Fruit fly (Drosophila melanogaster) whole organism, prepupa: ENCODE measurements around the gene CG4318.
A peak's percentile ranks its signal among the peaks of the same experiment; 100 is the strongest.

Experiments used
- CG10631 ChIP-seq: fragments of 200-800 bp; sonication (Bioruptor generic); optimal IDR thresholded peaks from 2 replicates; lab custom pipeline; 2016; ENCODE audit warnings: missing biosample characterization, missing genetic modification characterization
- CG11902 ChIP-seq: fragments of 200-800 bp; sonication (Bioruptor generic); optimal IDR thresholded peaks from 3 replicates; lab custom pipeline; 2016; ENCODE audit warnings: missing biosample characterization, missing genetic modification characterization
- CG15336 ChIP-seq: fragments of 200-800 bp; sonication (Bioruptor generic); IDR thresholded peaks from 2 replicates; pipeline ENCODE4 v1.3.6; 2022; ENCODE audit warnings: missing biosample characterization, missing genetic modification characterization
- CG1621 ChIP-seq: fragments of 200-800 bp; sonication (Bioruptor generic); optimal IDR thresholded peaks from 3 replicates; lab custom pipeline; 2018; ENCODE audit warnings: missing biosample characterization, mild to moderate bottlenecking, missing genetic modification characterization
- CG16779 ChIP-seq: fragments of 200-800 bp; sonication (Bioruptor generic); optimal IDR thresholded peaks from 3 replicates; lab custom pipeline; 2017; ENCODE audit warnings: missing biosample characterization, mild to moderate bottlenecking, missing genetic modification characterization
- CG3032 ChIP-seq: fragments of 200-800 bp; optimal IDR thresholded peaks from 2 replicates; lab custom pipeline; 2019; ENCODE audit warnings: missing biosample characterization, mild to moderate bottlenecking, missing genetic modification characterization, moderate library complexity
- CG32006 ChIP-seq: fragments of 200-800 bp; sonication (Bioruptor generic); optimal IDR thresholded peaks from 3 replicates; lab custom pipeline; 2017; ENCODE audit warnings: missing biosample characterization, mild to moderate bottlenecking, missing genetic modification characterization
- CG34406 ChIP-seq: fragments of 200-800 bp; sonication (Bioruptor generic); optimal IDR thresholded peaks from 3 replicates; lab custom pipeline; 2016; ENCODE audit warnings: missing biosample characterization, missing genetic modification characterization
- CG3919 ChIP-seq: fragments of 200-800 bp; sonication (Bioruptor generic); optimal IDR thresholded peaks from 3 replicates; lab custom pipeline; 2016; ENCODE audit warnings: missing biosample characterization, missing genetic modification characterization
- CG4318 ChIP-seq: fragments of 200-800 bp; sonication (Bioruptor generic); optimal IDR thresholded peaks from 3 replicates; lab custom pipeline; 2017; ENCODE audit warnings: missing biosample characterization, mild to moderate bottlenecking, missing genetic modification characterization
- CG6163 ChIP-seq: fragments of 200-800 bp; sonication (Bioruptor generic); IDR thresholded peaks from 3 replicates; pipeline ENCODE4 v1.3.6; 2022; ENCODE audit warnings: missing biosample characterization, missing genetic modification characterization
- CG6276 ChIP-seq: fragments of 200-800 bp; sonication (Bioruptor generic); optimal IDR thresholded peaks from 2 replicates; lab custom pipeline; 2017; ENCODE audit warnings: missing biosample characterization, mild to moderate bottlenecking, missing genetic modification characterization
- CG6792 ChIP-seq: fragments of 200-800 bp; sonication (Bioruptor generic); optimal IDR thresholded peaks from 3 replicates; lab custom pipeline; 2016; ENCODE audit warnings: missing biosample characterization, missing genetic modification characterization
- CG6808 ChIP-seq: fragments of 200-800 bp; sonication (Bioruptor generic); optimal IDR thresholded peaks from 3 replicates; lab custom pipeline; 2017; ENCODE audit warnings: missing biosample characterization, missing genetic modification characterization, mild to moderate bottlenecking, moderate library complexity, missing genetic modification reagents
- CG6854 ChIP-seq: fragments of 200-800 bp; sonication (Bioruptor generic); optimal IDR thresholded peaks from 2 replicates; lab custom pipeline; 2017; ENCODE audit warnings: missing biosample characterization, mild to moderate bottlenecking, missing genetic modification characterization
- CG7368 ChIP-seq: fragments of 200-800 bp; sonication (Bioruptor generic); optimal IDR thresholded peaks from 3 replicates; lab custom pipeline; 2016; ENCODE audit warnings: missing biosample characterization, missing genetic modification characterization
- CG8319 ChIP-seq: fragments of 200-800 bp; sonication (Bioruptor generic); optimal IDR thresholded peaks from 3 replicates; lab custom pipeline; 2016; ENCODE audit warnings: missing biosample characterization, missing genetic modification characterization
- CG9139 ChIP-seq: fragments of 200-800 bp; sonication (Bioruptor generic); optimal IDR thresholded peaks from 3 replicates; lab custom pipeline; 2017; ENCODE audit warnings: missing biosample characterization, mild to moderate bottlenecking, missing genetic modification characterization
- Eip78C ChIP-seq: fragments of 200-800 bp; sonication (Bioruptor generic); peaks from one replicate; lab custom pipeline; 2016; ENCODE audit warnings: missing biosample characterization, missing genetic modification characterization
- Ets21C ChIP-seq: fragments of 200-800 bp; sonication (Bioruptor generic); optimal IDR thresholded peaks from 3 replicates; lab custom pipeline; 2016; ENCODE audit warnings: missing biosample characterization, missing genetic modification characterization
- Ets96B ChIP-seq: fragments of 200-800 bp; optimal IDR thresholded peaks from 2 replicates; lab custom pipeline; 2019; ENCODE audit warnings: missing biosample characterization, mild to moderate bottlenecking, missing genetic modification characterization, moderate library complexity
- Gug ChIP-seq: fragments of 200-800 bp; sonication (Bioruptor generic); IDR thresholded peaks from 2 replicates; pipeline ENCODE4 v1.3.6; 2022; ENCODE audit warnings: missing biosample characterization, missing genetic modification characterization
- Hr38 ChIP-seq: sonication (Bioruptor generic); optimal IDR thresholded peaks from 2 replicates; lab custom pipeline; 2016; ENCODE audit warnings: missing biosample characterization, missing genetic modification characterization
- Hr4 ChIP-seq: fragments of 200-800 bp; sonication (Bioruptor generic); optimal IDR thresholded peaks from 3 replicates; lab custom pipeline; 2016; ENCODE audit warnings: missing biosample characterization, missing genetic modification characterization
- Lpt ChIP-seq: fragments of 200-800 bp; sonication (Bioruptor generic); optimal IDR thresholded peaks from 3 replicates; lab custom pipeline; 2016; ENCODE audit warnings: missing biosample characterization, missing genetic modification characterization
- Smox ChIP-seq: fragments of 200-800 bp; sonication (Bioruptor generic); optimal IDR thresholded peaks from 3 replicates; lab custom pipeline; 2016; ENCODE audit warnings: missing biosample characterization, missing genetic modification characterization
- Sox102F ChIP-seq: fragments of 200-800 bp; sonication (Bioruptor generic); optimal IDR thresholded peaks from 2 replicates; lab custom pipeline; 2016; ENCODE audit warnings: missing biosample characterization, mild to moderate bottlenecking, missing genetic modification characterization
- Sox14 ChIP-seq: fragments of 200-800 bp; sonication (Bioruptor generic); optimal IDR thresholded peaks from 3 replicates; lab custom pipeline; 2016; ENCODE audit warnings: missing biosample characterization, missing genetic modification characterization
- Sox15 ChIP-seq: fragments of 200-800 bp; sonication (Bioruptor generic); optimal IDR thresholded peaks from 3 replicates; lab custom pipeline; 2016; ENCODE audit warnings: missing biosample characterization, missing genetic modification characterization
- achi ChIP-seq: fragments of 200-800 bp; sonication (Bioruptor generic); optimal IDR thresholded peaks from 3 replicates; lab custom pipeline; 2016; ENCODE audit warnings: missing biosample characterization, missing genetic modification characterization
- cyc ChIP-seq: fragments of 200-800 bp; sonication (Bioruptor generic); optimal IDR thresholded peaks from 3 replicates; lab custom pipeline; 2016; ENCODE audit warnings: missing biosample characterization, missing genetic modification characterization
- dac ChIP-seq: fragments of 200-800 bp; sonication (Bioruptor generic); optimal IDR thresholded peaks from 2 replicates; lab custom pipeline; 2017; ENCODE audit warnings: missing biosample characterization, mild to moderate bottlenecking, missing genetic modification characterization
- dsx ChIP-seq: fragments of 200-800 bp; optimal IDR thresholded peaks from 3 replicates; lab custom pipeline; 2019; ENCODE audit warnings: missing biosample characterization, mild to moderate bottlenecking, missing genetic modification characterization, moderate library complexity; ENCODE audit not compliant: poor library complexity, severe bottlenecking
- eg ChIP-seq: fragments of 200-800 bp; sonication (Bioruptor generic); IDR thresholded peaks from 3 replicates; pipeline ENCODE4 v1.3.6; 2022; ENCODE audit warnings: missing biosample characterization, missing genetic modification characterization
- esn ChIP-seq: fragments of 200-800 bp; sonication (Bioruptor generic); optimal IDR thresholded peaks from 2 replicates; lab custom pipeline; 2016; ENCODE audit warnings: missing biosample characterization, mild to moderate bottlenecking, missing genetic modification characterization, moderate library complexity
- fd59A ChIP-seq: fragments of 200-800 bp; sonication (Bioruptor generic); optimal IDR thresholded peaks from 2 replicates; lab custom pipeline; 2017; ENCODE audit warnings: missing biosample characterization, mild to moderate bottlenecking, missing genetic modification characterization, missing genetic modification reagents
- fd85E ChIP-seq: fragments of 200-800 bp; sonication (Bioruptor generic); optimal IDR thresholded peaks from 3 replicates; lab custom pipeline; 2016; ENCODE audit warnings: missing biosample characterization, missing genetic modification characterization
- fkh ChIP-seq: fragments of 200-800 bp; sonication (Bioruptor generic); optimal IDR thresholded peaks from 3 replicates; lab custom pipeline; 2017; ENCODE audit warnings: missing biosample characterization, mild to moderate bottlenecking, missing genetic modification characterization, moderate library complexity
- lz ChIP-seq: fragments of 200-800 bp; sonication (Bioruptor generic); optimal IDR thresholded peaks from 3 replicates; lab custom pipeline; 2016; ENCODE audit warnings: missing biosample characterization, missing genetic modification characterization
- net ChIP-seq: fragments of 200-800 bp; sonication (Bioruptor generic); optimal IDR thresholded peaks from 3 replicates; lab custom pipeline; 2016; ENCODE audit warnings: missing biosample characterization, missing genetic modification characterization
- salr ChIP-seq, 2 experiments: fragments of 200-800 bp; sonication (Bioruptor generic); optimal IDR thresholded peaks; 3 replicates each; lab custom pipeline; 2016 to 2018; ENCODE audit warnings: missing biosample characterization in 2 of 2, missing genetic modification characterization in 2 of 2, mild to moderate bottlenecking in 1 of 2
- ss ChIP-seq, 2 experiments: fragments of 200-800 bp; sonication (Bioruptor generic); optimal IDR thresholded peaks; 2 replicates in 1 of 2; 3 replicates in 1 of 2; lab custom pipeline; 2017 to 2018; ENCODE audit warnings: mild to moderate bottlenecking in 2 of 2, missing biosample characterization in 2 of 2, missing genetic modification characterization in 2 of 2, moderate library complexity in 1 of 2
- svp ChIP-seq: fragments of 200-800 bp; sonication (Bioruptor generic); peaks from one replicate; lab custom pipeline; 2016; ENCODE audit warnings: missing biosample characterization, missing genetic modification characterization
- topi ChIP-seq: fragments of 200-800 bp; sonication (Bioruptor generic); optimal IDR thresholded peaks from 3 replicates; lab custom pipeline; 2016; ENCODE audit warnings: missing biosample characterization, missing genetic modification characterization
- vri ChIP-seq: fragments of 200-800 bp; sonication (Bioruptor generic); optimal IDR thresholded peaks from 3 replicates; lab custom pipeline; 2016; ENCODE audit warnings: missing biosample characterization, mild to moderate bottlenecking, missing genetic modification characterization

Gene CG4318

dm6 chrX:13131063-13131773, 23.5 kb downstream of the CG4318 start (continued):
- TF ChIP-seq CG1621 (tag; lab: Kevin White, UChicago) (peak; percentile 93), CG11902 (GFP tag; lab: Kevin White, UChicago) (peak; percentile 97), CG9139 (GFP tag; lab: Kevin White, UChicago) (peak; percentile 76), CG15336 (GFP tag; lab: Robert Waterston, UW) (peak; percentile 99), CG6854 (peak; percentile 97), fd59A (GFP tag; lab: Kevin White, UChicago) (peak; percentile 91), Smox (peak; percentile 98), Sox102F (peak; percentile 98), CG3032 (peak; percentile 88), CG32006 (GFP tag; lab: Kevin White, UChicago) (peak; percentile 99), ss (GFP tag; optimal IDR thresholded peaks at IDR 0.05; lab: Kevin White, UChicago) (peak; percentile 80 to 88), CG7368 (GFP tag; lab: Kevin White, UChicago) (peak; percentile 98), CG6808 (peak; percentile 83), CG34406 (GFP tag; lab: Kevin White, UChicago) (peak; percentile 95), CG6792 (GFP tag; lab: Kevin White, UChicago) (peak; percentile 98), salr (GFP tag; optimal IDR thresholded peaks at IDR 0.05; lab: Kevin White, UChicago) (peak; percentile 91 to 96), Lpt (GFP tag; lab: Kevin White, UChicago) (peak; percentile 99), svp (GFP tag; lab: Kevin White, UChicago) (peak; percentile 99), CG16779 (tag; lab: Kevin White, UChicago) (peak; percentile 96), lz (GFP tag; lab: Kevin White, UChicago) (peak; percentile 99), vri (GFP tag; lab: Kevin White, UChicago) (peak; percentile 98), Ets96B (tag; lab: Kevin White, UChicago) (peak; percentile 91), Gug (GFP tag; lab: Robert Waterston, UW) (peak; percentile 99), achi (peak; percentile 97), CG8319 (GFP tag; lab: Kevin White, UChicago) (peak; percentile 97), Ets21C (GFP tag; lab: Kevin White, UChicago) (peak; percentile 98)

DNA sequence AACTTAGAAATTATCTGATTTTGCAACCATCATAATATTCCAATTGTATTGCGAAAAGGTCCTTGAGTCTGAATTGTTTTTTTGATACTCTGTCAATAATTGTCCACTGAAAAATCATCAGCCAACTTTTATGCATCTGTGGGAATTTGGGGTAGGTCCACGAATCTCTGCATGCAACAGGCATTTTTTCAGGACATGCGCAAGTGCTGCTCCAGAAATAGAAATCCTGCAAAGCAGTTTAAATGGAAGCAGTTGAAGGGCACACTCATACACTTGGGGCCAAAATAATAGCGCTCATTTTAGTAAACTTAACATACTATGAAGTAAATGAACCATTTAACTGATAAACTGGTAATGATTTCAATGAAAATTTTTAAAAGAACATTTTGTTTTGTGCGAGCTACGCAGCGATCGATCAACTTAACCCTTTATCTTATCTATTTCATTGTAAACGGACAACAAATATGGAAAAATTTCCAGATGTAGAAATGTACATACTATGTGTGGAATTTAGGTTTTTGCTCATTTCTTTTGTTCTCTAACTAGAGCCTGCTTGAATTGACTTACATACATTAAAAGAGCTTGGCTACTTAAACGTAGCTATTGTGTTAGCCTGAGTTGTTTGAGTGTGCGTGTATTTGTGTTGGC, 24.4 kb downstream of the CG4318 start:
- TF ChIP-seq Eip78C (peak; percentile 94), fkh (peak; percentile 34), CG3919 (GFP tag; lab: Kevin White, UChicago) (peak; percentile 39), CG4318 (GFP tag; lab: Kevin White, UChicago) (peak; percentile 51), CG10631 (GFP tag; lab: Kevin White, UChicago) (peak; percentile 49), Sox15 (GFP tag; lab: Kevin White, UChicago) (peak; percentile 13), Ets96B (tag; lab: Kevin White, UChicago) (peak; percentile 65), CG8319 (GFP tag; lab: Kevin White, UChicago) (no peak), cyc (GFP tag; lab: Kevin White, UChicago) (peak; percentile 45), eg (GFP tag; lab: Robert Waterston, UW) (peak; percentile 21; the same call in 2 of the 3 replicates), Hr4 (GFP tag; lab: Kevin White, UChicago) (peak; percentile 70), esn (GFP tag; lab: Kevin White, UChicago) (peak; percentile 55), Sox14 (GFP tag; lab: Kevin White, UChicago) (peak; percentile 63), vri (GFP tag; lab: Kevin White, UChicago) (peak; percentile 16), fd59A (GFP tag; lab: Kevin White, UChicago) (peak; percentile 59), CG34406 (GFP tag; lab: Kevin White, UChicago) (peak; percentile 42), dsx (peak; percentile 44), CG15336 (GFP tag; lab: Robert Waterston, UW) (peak; percentile 68), topi (GFP tag; lab: Kevin White, UChicago) (peak; percentile 59), achi (peak; percentile 52), Hr38 (GFP tag; lab: Kevin White, UChicago) (no peak), dac (GFP tag; lab: Kevin White, UChicago) (peak; percentile 35), CG6276 (GFP tag; lab: Kevin White, UChicago) (peak; percentile 70), CG16779 (tag; lab: Kevin White, UChicago) (peak; percentile 21), fd85E (GFP tag; lab: Kevin White, UChicago) (no peak), CG32006 (GFP tag; lab: Kevin White, UChicago) (peak; percentile 82), CG7368 (GFP tag; lab: Kevin White, UChicago) (peak; percentile 8), svp (GFP tag; lab: Kevin White, UChicago) (peak; percentile 27), net (GFP tag; lab: Kevin White, UChicago) (peak; percentile 34), Gug (GFP tag; lab: Robert Waterston, UW) (no peak), CG6163 (GFP tag; lab: Robert Waterston, UW) (0 out of 3 replicates have a peak, but pooled peaks have one; percentile 38), CG6808 (peak; percentile 74), CG11902 (GFP tag; lab: Kevin White, UChicago) (peak; percentile 5)
